Worm (Caenorhabditis elegans): ENCODE data around the gene ugt-57.

Gene ugt-57

ce11 chrX:6971301-6971700 lies 20.2 kb upstream of the ugt-57 start:
- TF ChIP-seq ZK546.5 (tag; optimal IDR thresholded peaks at IDR 0.05) (no peak), ztf-4 (tag; optimal IDR thresholded peaks at IDR 0.05) (no peak), lin-39 (tag; optimal IDR thresholded peaks at IDR 0.05) (no peak), fos-1 (tag; optimal IDR thresholded peaks at IDR 0.05) (no peak), Y55F3AM.14 (GFP tag; optimal IDR thresholded peaks at IDR 0.05) (no peak), lsy-2 (tag; optimal IDR thresholded peaks at IDR 0.05) (peak in 1 of 2 experiments; percentile 4), crh-2 (tag; optimal IDR thresholded peaks at IDR 0.05) (peak; percentile 27), blmp-1 (tag; optimal IDR thresholded peaks at IDR 0.05; ENCODE audit: insufficient read depth) (no peak), ceh-16 (tag; optimal IDR thresholded peaks at IDR 0.05) (no peak), nhr-21 (tag; optimal IDR thresholded peaks at IDR 0.05) (no peak), elt-3 (tag; optimal IDR thresholded peaks at IDR 0.05) (no peak), unc-55 (GFP tag; optimal IDR thresholded peaks at IDR 0.05) (peak; percentile 52), ceh-82 (tag; optimal IDR thresholded peaks at IDR 0.05) (no peak), nhr-10 (tag; optimal IDR thresholded peaks at IDR 0.05) (no peak), mab-5 (tag; optimal IDR thresholded peaks at IDR 0.05) (peak; percentile 45), zag-1 (tag; optimal IDR thresholded peaks at IDR 0.05) (peak; percentile 29), snpc-4 (tag; optimal IDR thresholded peaks at IDR 0.05) (no peak), mdl-1 (tag; optimal IDR thresholded peaks at IDR 0.05) (no peak), unc-62 (GFP tag; optimal IDR thresholded peaks at IDR 0.05) (no peak), R02D3.7 (tag; optimal IDR thresholded peaks at IDR 0.05) (no peak), nhr-129 (tag; optimal IDR thresholded peaks at IDR 0.05) (peak; percentile 33), sma-9 (GFP tag; optimal IDR thresholded peaks at IDR 0.05) (no peak), sma-9 (tag; optimal IDR thresholded peaks at IDR 0.05) (no peak), skn-1 (tag; optimal IDR thresholded peaks at IDR 0.05) (no peak), C34F6.9 (tag; optimal IDR thresholded peaks at IDR 0.05) (peak; percentile 34), nhr-237 (tag; optimal IDR thresholded peaks at IDR 0.05) (no peak)

ce11 chrX:6988212-6988611 lies 3.3 kb upstream of the ugt-57 start:
- TF ChIP-seq skn-1 (tag; optimal IDR thresholded peaks at IDR 0.05) (no peak), mbf-1 (tag; optimal IDR thresholded peaks at IDR 0.05) (no peak), gmeb-1 (tag; optimal IDR thresholded peaks at IDR 0.05) (no peak), aly-2 (tag; optimal IDR thresholded peaks at IDR 0.05) (no peak), ztf-4 (tag; optimal IDR thresholded peaks at IDR 0.05) (no peak), nhr-10 (tag; optimal IDR thresholded peaks at IDR 0.05) (no peak), peb-1 (tag; optimal IDR thresholded peaks at IDR 0.05) (no peak), nhr-12 (tag; optimal IDR thresholded peaks at IDR 0.05) (no peak), zag-1 (tag; optimal IDR thresholded peaks at IDR 0.05) (no peak), nhr-237 (tag; optimal IDR thresholded peaks at IDR 0.05) (no peak), ceh-16 (tag; optimal IDR thresholded peaks at IDR 0.05) (no peak), nhr-77 (tag; optimal IDR thresholded peaks at IDR 0.05) (no peak)

- TF ChIP-seq nhr-12 (tag; optimal IDR thresholded peaks at IDR 0.05) (no peak), mab-5 (tag; optimal IDR thresholded peaks at IDR 0.05) (no peak), egl-27 (tag; optimal IDR thresholded peaks at IDR 0.05) (no peak), ZK546.5 (tag; optimal IDR thresholded peaks at IDR 0.05) (no peak), sem-4 (tag; optimal IDR thresholded peaks at IDR 0.05) (no peak), sma-3 (GFP tag; optimal IDR thresholded peaks at IDR 0.05) (no peak), nhr-21 (tag; optimal IDR thresholded peaks at IDR 0.05) (no peak), mbf-1 (tag; optimal IDR thresholded peaks at IDR 0.05) (no peak), C34F6.9 (tag; optimal IDR thresholded peaks at IDR 0.05) (no peak), R02D3.7 (tag; optimal IDR thresholded peaks at IDR 0.05) (no peak), fos-1 (tag; optimal IDR thresholded peaks at IDR 0.05) (no peak), sma-9 (GFP tag; optimal IDR thresholded peaks at IDR 0.05) (no peak), sma-9 (tag; optimal IDR thresholded peaks at IDR 0.05) (no peak), Y55F3AM.14 (GFP tag; optimal IDR thresholded peaks at IDR 0.05) (no peak), peb-1 (tag; optimal IDR thresholded peaks at IDR 0.05) (no peak), unc-39 (tag; optimal IDR thresholded peaks at IDR 0.05) (no peak), snpc-4 (tag; optimal IDR thresholded peaks at IDR 0.05) (no peak), F13H6.1 (tag; optimal IDR thresholded peaks at IDR 0.05) (no peak), ztf-1 (GFP tag; conservative IDR thresholded peaks at IDR 0.05) (no peak)
Measured at ce11 chrX:6989342-6989741, 2.2 kb upstream of the ugt-57 start, which contains the start of gene F01E11.18. TSS of gene F01E11.18 (plus strand) at chrX:6989642.

ce11 chrX:6996448-6996847 lies 4.9 kb downstream of the ugt-57 start, which contains the start of the genes F01E11.20 and tsp-16:
TSS of gene F01E11.20 (minus strand) at chrX:6996548.
TSS of gene tsp-16 (minus strand) at chrX:6996620.
- TF ChIP-seq ztf-11 (tag; optimal IDR thresholded peaks at IDR 0.05) (no peak), unc-62 (GFP tag; optimal IDR thresholded peaks at IDR 0.05) (no peak), ceh-16 (tag; optimal IDR thresholded peaks at IDR 0.05) (no peak), egl-27 (tag; optimal IDR thresholded peaks at IDR 0.05) (no peak), Y55F3AM.14 (GFP tag; optimal IDR thresholded peaks at IDR 0.05) (no peak), nhr-25 (tag; optimal IDR thresholded peaks at IDR 0.05) (no peak), blmp-1 (tag; optimal IDR thresholded peaks at IDR 0.05; ENCODE audit: insufficient read depth) (no peak), F13H6.1 (tag; optimal IDR thresholded peaks at IDR 0.05) (peak; percentile 24), nhr-11 (tag; optimal IDR thresholded peaks at IDR 0.05) (no peak), ama-1 (optimal IDR thresholded peaks at IDR 0.05) (no peak), crh-2 (tag; optimal IDR thresholded peaks at IDR 0.05) (no peak), nhr-129 (tag; optimal IDR thresholded peaks at IDR 0.05) (peak; percentile 11)
